Worm (Caenorhabditis elegans) whole organism, early embryonic: ENCODE data around the gene T13G4.4.

Experiments
- ama-1 ChIP-seq: fragments of 150-350 bp; optimal IDR thresholded peaks from 2 replicates; lab custom pipeline; 2014
- flt-1 ChIP-seq: fragments of 200-800 bp; sonication (Bioruptor generic); IDR thresholded peaks from 2 replicates; pipeline ENCODE4 v1.3.6; 2022; ENCODE audit warnings: missing genetic modification characterization, missing compliant biosample characterization
- pes-1 ChIP-seq: fragments of 200-800 bp; sonication (Bioruptor generic); IDR thresholded peaks from 2 replicates; pipeline ENCODE4 v1.3.6; 2022; ENCODE audit warnings: missing genetic modification reagents, missing genetic modification characterization, missing compliant biosample characterization

ce11 chrX:1213136-1213535 is 21.7 kb upstream of the T13G4.4 start:
- TF ChIP-seq ama-1 (lab: Kevin White, UChicago) = no peak
- TF ChIP-seq flt-1 (GFP tag; lab: Robert Waterston, UW) = no peak
- no peak for TF ChIP-seq pes-1 (GFP tag; lab: Robert Waterston, UW)
